Worm (Caenorhabditis elegans) whole organism, mixed stage, embryonic: ENCODE data around the gene ZK177.1.

Source experiments
- M03D4.4 ChIP-seq: sonication (generic microtip); optimal IDR thresholded peaks from 2 replicates; lab custom pipeline; 2017; ENCODE audit warnings: mild to moderate bottlenecking, missing genetic modification characterization, missing compliant biosample characterization
- blmp-1 ChIP-seq: fragments of 150-350 bp; optimal IDR thresholded peaks from 2 replicates; lab custom pipeline; 2014; ENCODE audit warnings: missing biosample characterization, missing genetic modification characterization
- ceh-39 ChIP-seq: fragments of 150-350 bp; optimal IDR thresholded peaks from 2 replicates; lab custom pipeline; 2014; ENCODE audit warnings: missing biosample characterization, missing genetic modification characterization
- ceh-43 ChIP-seq: fragments of 200-800 bp; sonication (Bioruptor generic); optimal IDR thresholded peaks from 2 replicates; lab custom pipeline; 2018; ENCODE audit warnings: mild to moderate bottlenecking, missing genetic modification characterization, moderate library complexity, missing compliant biosample characterization
- ceh-83 ChIP-seq: fragments of 200-800 bp; sonication (Bioruptor generic); optimal IDR thresholded peaks from 2 replicates; lab custom pipeline; 2018; ENCODE audit warnings: mild to moderate bottlenecking, missing genetic modification characterization, missing compliant biosample characterization
- ces-1 ChIP-seq: fragments of 150-350 bp; optimal IDR thresholded peaks from 2 replicates; lab custom pipeline; 2014; ENCODE audit warnings: missing biosample characterization, missing genetic modification reagents, missing genetic modification characterization
- cnd-1 ChIP-seq: fragments of 200-800 bp; sonication (Bioruptor generic); optimal IDR thresholded peaks from 2 replicates; lab custom pipeline; 2018; ENCODE audit warnings: mild to moderate bottlenecking, missing genetic modification characterization, missing compliant biosample characterization
- drap-1 ChIP-seq: fragments of 200-800 bp; sonication (Bioruptor generic); optimal IDR thresholded peaks from 3 replicates; lab custom pipeline; 2018; ENCODE audit warnings: mild to moderate bottlenecking, missing genetic modification characterization, missing compliant biosample characterization
- elt-1 ChIP-seq: sonication (generic microtip); optimal IDR thresholded peaks from 2 replicates; lab custom pipeline; 2017; ENCODE audit warnings: missing genetic modification characterization, mild to moderate bottlenecking, missing compliant biosample characterization, antibody characterized with exemption, moderate library complexity, borderline replicate concordance; ENCODE audit not compliant: insufficient read depth
- elt-3 ChIP-seq: fragments of 150-350 bp; optimal IDR thresholded peaks from 2 replicates; lab custom pipeline; 2014; ENCODE audit warnings: missing biosample characterization, missing genetic modification characterization
- flh-1 ChIP-seq: fragments of 200-800 bp; sonication (Bioruptor generic); optimal IDR thresholded peaks from 2 replicates; lab custom pipeline; 2018; ENCODE audit warnings: mild to moderate bottlenecking, missing genetic modification characterization, moderate library complexity, missing compliant biosample characterization
- ham-2 ChIP-seq: fragments of 200-800 bp; sonication (Bioruptor generic); optimal IDR thresholded peaks from 2 replicates; lab custom pipeline; 2018; ENCODE audit warnings: mild to moderate bottlenecking, missing genetic modification characterization, missing compliant biosample characterization
- lin-13 ChIP-seq: fragments of 150-350 bp; optimal IDR thresholded peaks from 2 replicates; lab custom pipeline; 2014; ENCODE audit warnings: missing biosample characterization, missing genetic modification characterization
- mep-1 ChIP-seq: fragments of 150-350 bp; optimal IDR thresholded peaks from 2 replicates; lab custom pipeline; 2017; ENCODE audit warnings: missing biosample characterization, missing genetic modification reagents, missing genetic modification characterization, inconsistent platforms
- nhr-12 ChIP-seq: fragments of 150-350 bp; optimal IDR thresholded peaks from 2 replicates; lab custom pipeline; 2014; ENCODE audit warnings: missing biosample characterization, missing genetic modification characterization
- nhr-2 ChIP-seq: fragments of 150-350 bp; optimal IDR thresholded peaks from 2 replicates; lab custom pipeline; 2014; ENCODE audit warnings: missing biosample characterization, missing genetic modification characterization
- nhr-237 ChIP-seq: fragments of 150-350 bp; optimal IDR thresholded peaks from 2 replicates; lab custom pipeline; 2014; ENCODE audit warnings: missing biosample characterization, missing genetic modification characterization
- nhr-28 ChIP-seq: fragments of 150-350 bp; optimal IDR thresholded peaks from 2 replicates; lab custom pipeline; 2014; ENCODE audit warnings: missing biosample characterization, missing genetic modification characterization
- nhr-76 ChIP-seq: sonication (generic microtip); optimal IDR thresholded peaks from 2 replicates; lab custom pipeline; 2017; ENCODE audit warnings: missing biosample characterization, missing genetic modification characterization
- pha-4 ChIP-seq: fragments of 150-350 bp; optimal IDR thresholded peaks from 2 replicates; lab custom pipeline; 2018; ENCODE audit warnings: missing biosample characterization, missing genetic modification reagents, missing genetic modification characterization
- sem-2 ChIP-seq: fragments of 200-800 bp; sonication (Bioruptor generic); optimal IDR thresholded peaks from 2 replicates; lab custom pipeline; 2018; ENCODE audit warnings: mild to moderate bottlenecking, missing genetic modification characterization, missing compliant biosample characterization
- snpc-4 ChIP-seq: fragments of 150-350 bp; optimal IDR thresholded peaks from 2 replicates; lab custom pipeline; 2014; ENCODE audit warnings: missing biosample characterization, missing genetic modification characterization
- sptf-1 ChIP-seq: sonication (generic microtip); optimal IDR thresholded peaks from 2 replicates; lab custom pipeline; 2017; ENCODE audit warnings: mild to moderate bottlenecking, missing genetic modification characterization, moderate library complexity, missing compliant biosample characterization
- tbx-8 ChIP-seq: fragments of 200-800 bp; sonication (Bioruptor generic); optimal IDR thresholded peaks from 2 replicates; lab custom pipeline; 2018; ENCODE audit warnings: mild to moderate bottlenecking, missing genetic modification characterization, moderate library complexity, missing compliant biosample characterization
- unc-120 ChIP-seq: sonication (generic microtip); optimal IDR thresholded peaks from 2 replicates; lab custom pipeline; 2017; ENCODE audit warnings: missing genetic modification characterization, missing compliant biosample characterization; ENCODE audit not compliant: poor library complexity, severe bottlenecking
- unc-39 ChIP-seq: fragments of 150-350 bp; optimal IDR thresholded peaks from 2 replicates; lab custom pipeline; 2014; ENCODE audit warnings: missing biosample characterization, missing genetic modification characterization
- unc-62 ChIP-seq: fragments of 150-350 bp; optimal IDR thresholded peaks from 2 replicates; lab custom pipeline; 2014; ENCODE audit warnings: missing biosample characterization, missing genetic modification reagents, missing genetic modification characterization
- zip-8 ChIP-seq: fragments of 150-350 bp; optimal IDR thresholded peaks from 2 replicates; lab custom pipeline; 2014; ENCODE audit warnings: missing biosample characterization, missing genetic modification characterization

The ZK177.1 gene

ce11 chrII:5527841-5528240, at the start of gene ZK177.1:
Gene ZK177.1 (plus strand): TSS chrII:5528141.
- TF ChIP-seq ham-2 (GFP tag; lab: Kevin White, UChicago): no peak

DNA sequence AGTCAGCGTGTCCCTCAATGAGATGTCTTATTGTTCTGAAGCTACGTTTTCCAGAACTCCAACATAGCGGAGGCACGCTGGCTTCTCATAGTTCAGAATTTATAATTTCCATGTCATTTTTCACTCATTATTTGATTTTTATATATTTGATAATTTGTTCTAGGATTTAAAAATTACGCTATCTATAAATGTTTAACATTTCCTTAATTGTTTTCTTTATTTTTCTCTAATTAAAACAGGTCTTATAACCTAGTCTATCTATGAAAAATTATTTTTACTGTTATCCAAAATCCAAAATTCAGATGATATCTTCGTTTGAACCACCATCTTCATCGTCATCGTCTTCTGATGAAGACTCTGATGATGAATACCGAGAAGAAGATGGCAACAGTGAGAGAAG, 49.6 kb upstream of the ZK177.1 start, which contains the start of gene F56D1.1:
Gene F56D1.1 (plus strand): TSS at position 301 of the 400 bp plus-strand sequence.
- no peak for TF ChIP-seq pha-4 (tag; lab: Kevin White, UChicago)

ce11 chrII:5481982-5482381, 46.0 kb upstream of the ZK177.1 start, which contains the start of gene cal-8:
Gene cal-8 (minus strand): TSS chrII:5482041.
- TF ChIP-seq lin-13 (tag; lab: Kevin White, UChicago) (no peak), blmp-1 (tag; lab: Kevin White, UChicago) (no peak), flh-1 (no peak), nhr-2 (tag; lab: Kevin White, UChicago) (no peak), mep-1 (tag; lab: Kevin White, UChicago) (no peak), unc-62 (GFP tag; lab: Kevin White, UChicago) (no peak), cnd-1 (tag; lab: Kevin White, UChicago) (no peak)

DNA sequence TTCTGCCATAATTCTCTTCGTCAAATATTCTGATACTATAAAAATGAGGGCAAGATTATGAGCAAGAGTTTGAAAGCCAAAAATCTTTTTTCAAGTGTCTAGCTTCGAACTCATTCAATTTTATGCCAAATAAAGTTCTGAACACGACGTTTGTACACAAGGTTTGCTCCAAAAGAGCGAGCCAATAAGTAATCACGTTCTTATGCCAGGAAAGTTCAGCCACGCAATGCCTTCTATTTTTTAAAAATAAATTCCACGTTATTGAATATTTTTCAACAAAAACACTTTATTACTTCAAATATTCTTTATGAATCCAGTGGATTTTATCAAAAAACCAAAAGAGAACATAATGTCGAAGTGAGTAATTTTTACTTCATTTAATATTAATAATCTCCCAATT, 40.1 kb upstream of the ZK177.1 start, which contains the start of gene nep-5:
Gene nep-5 (plus strand): TSS at position 301 of the 400 bp plus-strand sequence.
- TF ChIP-seq flh-1 (no peak), elt-3 (tag; lab: Kevin White, UChicago) (no peak), snpc-4 (tag; lab: Kevin White, UChicago) (no peak), ces-1 (GFP tag; lab: Kevin White, UChicago) (no peak), drap-1 (GFP tag; lab: Kevin White, UChicago) (no peak), nhr-237 (tag; lab: Kevin White, UChicago) (no peak), sem-2 (GFP tag; lab: Kevin White, UChicago) (no peak), nhr-76 (tag; lab: Kevin White, UChicago) (no peak), ceh-43 (GFP tag; lab: Kevin White, UChicago) (no peak)

- TF ChIP-seq snpc-4 (tag; lab: Kevin White, UChicago) (no peak), unc-120 (tag; lab: Kevin White, UChicago) (no peak), nhr-12 (tag; lab: Kevin White, UChicago) (no peak), pha-4 (tag; lab: Kevin White, UChicago) (no peak), mep-1 (tag; lab: Kevin White, UChicago) (no peak), nhr-28 (no peak), zip-8 (no peak), drap-1 (GFP tag; lab: Kevin White, UChicago) (no peak), ham-2 (GFP tag; lab: Kevin White, UChicago) (no peak), M03D4.4 (tag; lab: Kevin White, UChicago) (no peak)
- TF ChIP-seq, all 35 proteins: peak for 0
Observed at ce11 chrII:5494405-5494804, 33.5 kb upstream of the ZK177.1 start, which contains the start of gene F12A10.6. Gene F12A10.6 (minus strand): TSS chrII:5494505.

ce11 chrII:5496375-5496774, 31.6 kb upstream of the ZK177.1 start, which contains the start of gene F12A10.1:
Gene F12A10.1 (plus strand): TSS chrII:5496540.
- no peak for TF ChIP-seq nhr-12 (tag; lab: Kevin White, UChicago)
- TF ChIP-seq nhr-28: no peak
- TF ChIP-seq cnd-1 (tag; lab: Kevin White, UChicago): no peak
- TF ChIP-seq sptf-1 (tag; lab: Kevin White, UChicago): no peak
- TF ChIP-seq unc-39 (tag; lab: Kevin White, UChicago): no peak
- no peak for TF ChIP-seq unc-62 (GFP tag; lab: Kevin White, UChicago)
- TF ChIP-seq ceh-83 (GFP tag; lab: Kevin White, UChicago): no peak
- no peak for TF ChIP-seq tbx-8
- no peak for TF ChIP-seq unc-120 (tag; lab: Kevin White, UChicago)
- no peak for TF ChIP-seq zip-8
- TF ChIP-seq ham-2 (GFP tag; lab: Kevin White, UChicago): no peak
- TF ChIP-seq M03D4.4 (tag; lab: Kevin White, UChicago): no peak

DNA sequence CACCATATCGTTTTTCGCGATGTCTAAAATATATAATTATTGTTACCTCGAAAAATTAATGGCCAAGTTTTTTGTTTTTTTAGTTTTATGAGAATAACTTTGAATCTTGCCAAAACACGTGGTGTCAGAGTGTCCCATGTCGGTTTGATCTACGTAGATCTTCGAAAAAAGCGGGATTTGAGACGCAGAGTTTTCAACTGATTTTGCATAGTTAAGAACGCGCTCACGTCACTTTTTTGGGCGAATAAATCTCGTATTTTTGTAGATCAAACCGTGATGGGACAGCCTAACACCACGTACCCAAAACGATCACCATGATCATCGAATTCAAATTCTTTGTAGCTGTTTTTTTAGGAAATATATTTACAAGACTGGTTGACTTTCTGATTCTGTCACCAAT, 30.4 kb upstream of the ZK177.1 start:
- TF ChIP-seq nhr-76 (tag; lab: Kevin White, UChicago) (no peak), elt-1 (tag; lab: Kevin White, UChicago) (no peak), ceh-39 (tag; lab: Kevin White, UChicago) (no peak), flh-1 (no peak), nhr-12 (tag; lab: Kevin White, UChicago) (no peak), tbx-8 (no peak), snpc-4 (tag; lab: Kevin White, UChicago) (no peak), drap-1 (GFP tag; lab: Kevin White, UChicago) (no peak), nhr-2 (tag; lab: Kevin White, UChicago) (no peak), sem-2 (GFP tag; lab: Kevin White, UChicago) (no peak)
